Fruit fly (Drosophila melanogaster): Measurements from ENCODE around the gene nis.

Gene nis

dm6 chr2L:1611122-1611521 is 24.2 kb upstream of the nis start, which contains the start of the genes Rab3GAP1 and CG14352 (continued):
- TF ChIP-seq Atf6 (GFP tag; IDR thresholded peaks at IDR 0.05) (peak; percentile 65; the same call in 1 of the 2 replicates), PHDP (tag; optimal IDR thresholded peaks at IDR 0.05) (peak; percentile 77), pros (GFP tag; optimal IDR thresholded peaks at IDR 0.05) (no peak), CG34224 (GFP tag; IDR thresholded peaks at IDR 0.05; ENCODE audit: partially characterized antibody) (no peak), Bteb2 (GFP tag; optimal IDR thresholded peaks at IDR 0.05) (peak; percentile 88), her (GFP tag; optimal IDR thresholded peaks at IDR 0.05) (peak; percentile 32), CG18476 (GFP tag; optimal IDR thresholded peaks at IDR 0.05) (peak; percentile 85), Rfx (GFP tag; IDR thresholded peaks at IDR 0.05) (peak; percentile 90), pan (optimal IDR thresholded peaks at IDR 0.05) (no peak), pan (GFP tag; optimal IDR thresholded peaks at IDR 0.05 in 1 of 2, IDR thresholded peaks at IDR 0.05 in 1 of 2) (peak in 1 of 2 experiments; percentile 89), CG15011 (GFP tag; optimal IDR thresholded peaks at IDR 0.05) (peak; percentile 12), tio (GFP tag; optimal IDR thresholded peaks at IDR 0.05) (no peak), tup (GFP tag; optimal IDR thresholded peaks at IDR 0.05) (peak; percentile 86), sens (GFP tag) (peak; percentile 93), Six4 (GFP tag; optimal IDR thresholded peaks at IDR 0.05) (peak; percentile 73), chif (GFP tag; optimal IDR thresholded peaks at IDR 0.05) (peak; percentile 85 to 90), sob (GFP tag; IDR thresholded peaks at IDR 0.05) (peak; percentile 90), amos (GFP tag; IDR thresholded peaks at IDR 0.05; ENCODE audit: partially characterized antibody) (no peak), sens-2 (GFP tag; IDR thresholded peaks at IDR 0.05) (peak; percentile 59; the same call in 1 of the 2 replicates), mirr (GFP tag; optimal IDR thresholded peaks at IDR 0.05) (peak; percentile 52), shn (GFP tag; optimal IDR thresholded peaks at IDR 0.05) (peak; percentile 84), CG6683 (GFP tag; optimal IDR thresholded peaks at IDR 0.05) (peak; percentile 50), CG10565 (GFP tag; optimal IDR thresholded peaks at IDR 0.05) (peak; percentile 8), exex (tag; optimal IDR thresholded peaks at IDR 0.05) (no peak), CG12391 (tag; optimal IDR thresholded peaks at IDR 0.05) (peak; percentile 91), CG13624 (GFP tag; optimal IDR thresholded peaks at IDR 0.05) (peak; percentile 83), Gug (GFP tag; IDR thresholded peaks at IDR 0.05) (peak; percentile 85), dmrt11E (tag; optimal IDR thresholded peaks at IDR 0.05) (peak; percentile 83), Nf-YB (GFP tag; optimal IDR thresholded peaks at IDR 0.05) (peak; percentile 38), NFAT (GFP tag; IDR thresholded peaks at IDR 0.05) (peak; percentile 80), CG18011 (GFP tag; optimal IDR thresholded peaks at IDR 0.05) (peak; percentile 83), CG3163 (GFP tag; optimal IDR thresholded peaks at IDR 0.05) (peak; percentile 43), trh (GFP tag; optimal IDR thresholded peaks at IDR 0.05) (peak; percentile 32), CG3407 (GFP tag; optimal IDR thresholded peaks at IDR 0.05) (peak; percentile 66), CG7928 (GFP tag; optimal IDR thresholded peaks at IDR 0.05) (peak; percentile 97), CG34376 (GFP tag; optimal IDR thresholded peaks at IDR 0.05) (peak; percentile 72), Myb (GFP tag; optimal IDR thresholded peaks at IDR 0.05) (peak; percentile 84), CG4404 (GFP tag; IDR thresholded peaks at IDR 0.05) (peak; percentile 85), Hr39 (optimal IDR thresholded peaks at IDR 0.05) (no peak), ttk (GFP tag; IDR thresholded peaks at IDR 0.05) (peak; percentile 71), hb (GFP tag; IDR thresholded peaks at IDR 0.05; ENCODE audit: partially characterized antibody) (no peak), Med (GFP tag) (peak; percentile 98), CG17912 (GFP tag; optimal IDR thresholded peaks at IDR 0.05) (peak; percentile 27), gsb (GFP tag; IDR thresholded peaks at IDR 0.05) (peak; percentile 32; the same call in 1 of the 2 replicates), CG10654 (GFP tag; optimal IDR thresholded peaks at IDR 0.05) (peak; percentile 90), CG7271 (tag; optimal IDR thresholded peaks at IDR 0.05) (peak; percentile 65), CG2875 (GFP tag; optimal IDR thresholded peaks at IDR 0.05) (no peak), Blimp-1 (GFP tag; optimal IDR thresholded peaks at IDR 0.05) (peak; percentile 75), CG17359 (tag; optimal IDR thresholded peaks at IDR 0.05) (peak; percentile 77), E2f2 (GFP tag; IDR thresholded peaks at IDR 0.05) (peak; percentile 77)
